Worm (Caenorhabditis elegans): ENCODE results near the gene T23D5.3.

T23D5.3 gene

ce11 chrV:15693682-15694081 lies 39.8 kb downstream of the T23D5.3 start, which contains the start of gene nhr-198:
Gene nhr-198 (plus strand): TSS chrV:15693994.
- no peak for TF ChIP-seq fkh-2 (tag; optimal IDR thresholded peaks at IDR 0.05)
- TF ChIP-seq nfya-1 (tag; optimal IDR thresholded peaks at IDR 0.05; ENCODE audit: insufficient read depth), result no peak
- TF ChIP-seq nhr-77 (tag; optimal IDR thresholded peaks at IDR 0.05), result no peak
- TF ChIP-seq sea-2 (GFP tag; optimal IDR thresholded peaks at IDR 0.05), result no peak
- TF ChIP-seq nhr-43 (tag; optimal IDR thresholded peaks at IDR 0.05; ENCODE audit: poor library complexity, severe bottlenecking), result no peak
- no peak for TF ChIP-seq mdl-1 (tag; optimal IDR thresholded peaks at IDR 0.05)
- TF ChIP-seq elt-2 (tag; optimal IDR thresholded peaks at IDR 0.05), result no peak
- TF ChIP-seq ZK546.5 (tag; optimal IDR thresholded peaks at IDR 0.05), result no peak
- no peak for TF ChIP-seq ceh-28 (tag; optimal IDR thresholded peaks at IDR 0.05)
- TF ChIP-seq elt-3 (tag; optimal IDR thresholded peaks at IDR 0.05), result no peak
- TF ChIP-seq fkh-10 (GFP tag; optimal IDR thresholded peaks at IDR 0.05), result no peak

- no peak for TF ChIP-seq ceh-16 (tag; optimal IDR thresholded peaks at IDR 0.05)
- no peak for TF ChIP-seq sea-2 (GFP tag; optimal IDR thresholded peaks at IDR 0.05)
- TF ChIP-seq hmg-11 (tag; optimal IDR thresholded peaks at IDR 0.05), result no peak
- TF ChIP-seq egl-27 (tag; optimal IDR thresholded peaks at IDR 0.05), result no peak
Observed at ce11 chrV:15689952-15690351, 43.5 kb downstream of the T23D5.3 start, which contains the start of gene nhr-268. Gene nhr-268 (plus strand): TSS chrV:15690252.

ce11 chrV:15687660-15688059 lies 45.8 kb downstream of the T23D5.3 start, which contains the start of gene nhr-197:
Gene nhr-197 (plus strand): TSS chrV:15687960.
- no peak for TF ChIP-seq ztf-4 (tag; optimal IDR thresholded peaks at IDR 0.05)

- TF ChIP-seq nhr-25 (tag; optimal IDR thresholded peaks at IDR 0.05), result no peak
Observed at ce11 chrV:15685599-15685998, 47.9 kb downstream of the T23D5.3 start, which contains the start of gene nhr-196. Gene nhr-196 (plus strand): TSS chrV:15685716.
